Worm (Caenorhabditis elegans) whole organism, L4 larva: ENCODE data around the gene fbxa-208.

Experiments
- Y48G9A.11 ChIP-seq: fragments of 200-800 bp; sonication (Bioruptor generic); IDR thresholded peaks from 2 replicates; pipeline ENCODE4 v1.3.6; 2022; ENCODE audit warnings: missing genetic modification reagents, missing genetic modification characterization, missing compliant biosample characterization
- nhr-28 ChIP-seq: fragments of 150-350 bp; optimal IDR thresholded peaks from 2 replicates; lab custom pipeline; 2014; ENCODE audit warnings: missing biosample characterization, missing genetic modification characterization
- ztf-11 ChIP-seq: fragments of 150-350 bp; optimal IDR thresholded peaks from 2 replicates; lab custom pipeline; 2014; ENCODE audit warnings: missing biosample characterization, missing genetic modification characterization

- TF ChIP-seq nhr-28 (tag; lab: Kevin White, UChicago) (peak; percentile 27), Y48G9A.11 (GFP tag; lab: Robert Waterston, UW) (no peak), ztf-11 (tag; lab: Kevin White, UChicago) (no peak)
These were observed 7.5 kb upstream of the fbxa-208 start, which contains the start of the genes fbxa-76 and fbxa-77 for ce11 chrIII:1249111-1249583.
